Fruit fly (Drosophila melanogaster) whole organism: ENCODE data around the gene CG42655.

Experiments
- CG8478 ChIP-seq: fragments of >200 bp; optimal IDR thresholded peaks from 2 replicates; lab custom pipeline; 2018; ENCODE audit warnings: inconsistent platforms
- Dll ChIP-seq: fragments of >200 bp; optimal IDR thresholded peaks from 2 replicates; lab custom pipeline; 2017
- EcR ChIP-seq, 2 experiments: fragments of >200 bp; optimal IDR thresholded peaks; 2 replicates each; lab custom pipeline; 2017; ENCODE audit warnings: missing biosample characterization in 2 of 2, missing genetic modification characterization in 2 of 2, missing genetic modification reagents in 2 of 2
- pan ChIP-seq: fragments of >200 bp; optimal IDR thresholded peaks from 2 replicates; lab custom pipeline; 2017
- psq ChIP-seq: fragments of >200 bp; optimal IDR thresholded peaks from 2 replicates; lab custom pipeline; 2017
- usp ChIP-seq: fragments of >200 bp; optimal IDR thresholded peaks from 2 replicates; lab custom pipeline; 2017; ENCODE audit warnings: missing biosample characterization, missing genetic modification characterization, mixed read lengths

The CG42655 gene

dm6 chr3L:19979592-19979991 lies 26.1 kb upstream of the CG42655 start, which contains the start of gene CG14182:
Gene CG14182, minus strand, starts transcription at chr3L:19979812.
- TF ChIP-seq CG8478 (lab: Kevin White, UChicago): no peak
- TF ChIP-seq Dll (lab: Kevin White, UChicago): no peak

DNA sequence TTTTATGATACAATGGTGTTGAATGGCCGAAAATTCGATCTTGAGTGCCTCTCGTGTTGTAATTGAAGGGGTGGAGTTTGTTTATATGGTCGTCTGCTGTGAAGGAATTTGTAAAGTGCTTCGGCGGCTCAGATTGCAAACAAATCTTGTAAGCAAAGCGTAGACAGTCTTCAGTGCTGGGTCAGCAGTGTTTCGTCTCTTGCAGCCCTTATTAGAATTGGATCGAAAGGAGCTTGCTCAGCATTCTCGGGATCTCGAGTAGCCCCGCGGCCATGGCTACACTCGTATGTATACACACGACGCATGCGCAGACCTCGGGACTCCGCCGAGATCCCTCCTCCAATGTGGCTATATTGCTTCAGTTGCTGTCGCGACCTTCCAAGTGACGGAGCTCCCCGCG lies 24.6 kb upstream of the CG42655 start:
- TF ChIP-seq Dll (lab: Kevin White, UChicago): no peak
- no peak for TF ChIP-seq pan (lab: Kevin White, UChicago)
- TF ChIP-seq usp: no peak
- TF ChIP-seq CG8478 (lab: Kevin White, UChicago): no peak
- no peak for TF ChIP-seq psq (lab: Kevin White, UChicago)
- no peak for TF ChIP-seq EcR (GFP tag; optimal IDR thresholded peaks at IDR 0.05; lab: Kevin White, UChicago)

- TF ChIP-seq CG8478 (lab: Kevin White, UChicago) (no peak), EcR (GFP tag; optimal IDR thresholded peaks at IDR 0.05; lab: Kevin White, UChicago) (no peak), psq (lab: Kevin White, UChicago) (no peak), pan (lab: Kevin White, UChicago) (no peak), Dll (lab: Kevin White, UChicago) (no peak), usp (no peak)
Measured at dm6 chr3L:19968725-19969598, 15.4 kb upstream of the CG42655 start.

DNA sequence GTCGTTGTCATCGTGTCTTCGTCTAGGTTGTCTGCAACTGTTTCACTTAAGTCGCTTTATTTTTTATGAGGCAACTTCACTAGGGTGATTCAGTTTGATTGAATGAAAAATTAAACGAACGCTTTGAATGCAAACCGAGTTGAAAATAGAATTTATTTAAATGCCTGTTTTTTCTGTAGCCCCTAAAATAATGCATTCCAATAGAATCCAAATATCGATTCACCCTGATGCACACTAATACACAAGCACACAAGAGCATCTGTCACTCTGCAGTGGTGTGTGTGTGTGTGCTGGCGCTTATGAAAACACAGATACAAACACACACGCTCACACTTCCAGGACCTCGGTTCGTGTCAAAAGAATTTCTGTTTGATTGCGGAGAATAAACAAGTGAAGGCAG lies 8.3 kb upstream of the CG42655 start:
- TF ChIP-seq psq (lab: Kevin White, UChicago) (no peak), CG8478 (lab: Kevin White, UChicago) (no peak), EcR (GFP tag; optimal IDR thresholded peaks at IDR 0.05; lab: Kevin White, UChicago) (no peak), Dll (lab: Kevin White, UChicago) (no peak), pan (lab: Kevin White, UChicago) (no peak), usp (no peak)

DNA sequence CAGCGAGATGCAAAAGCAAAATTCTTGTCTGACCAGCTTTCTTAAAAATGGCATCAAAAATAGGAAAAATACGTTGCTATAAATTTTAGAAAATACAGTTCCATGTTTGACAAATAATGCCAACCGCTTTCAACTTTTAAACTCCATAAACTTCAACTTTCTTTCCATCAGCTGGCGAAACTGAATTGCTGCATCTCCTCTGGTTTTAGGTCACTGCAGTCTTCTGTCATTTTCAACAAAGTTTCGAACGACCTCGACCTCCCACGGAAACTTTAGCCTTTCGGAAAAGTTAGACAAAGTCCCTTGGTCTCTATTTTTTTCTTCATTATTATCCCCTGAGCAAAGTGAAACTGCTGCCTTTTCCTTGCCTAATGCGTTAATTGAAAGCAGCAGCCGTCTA lies 2.2 kb upstream of the CG42655 start, which contains the start of gene CG42263:
CG42263 (minus strand) TSS at position 101 of the 400 bp plus-strand sequence.
- TF ChIP-seq pan (lab: Kevin White, UChicago): no peak
- no peak for TF ChIP-seq CG8478 (lab: Kevin White, UChicago)
- no peak for TF ChIP-seq psq (lab: Kevin White, UChicago)
- TF ChIP-seq EcR (GFP tag; optimal IDR thresholded peaks at IDR 0.05; lab: Kevin White, UChicago): no peak
- no peak for TF ChIP-seq usp
- TF ChIP-seq Dll (lab: Kevin White, UChicago): no peak

dm6 chr3L:19954426-19954825 lies 914 bp upstream of the CG42655 start, which contains the start of gene CG42654:
Gene CG42654, minus strand, starts transcription at chr3L:19954526.
- TF ChIP-seq usp: no peak
- TF ChIP-seq EcR (GFP tag; optimal IDR thresholded peaks at IDR 0.05; lab: Kevin White, UChicago): no peak
- TF ChIP-seq Dll (lab: Kevin White, UChicago): no peak
- TF ChIP-seq psq (lab: Kevin White, UChicago): no peak
- no peak for TF ChIP-seq CG8478 (lab: Kevin White, UChicago)
- no peak for TF ChIP-seq pan (lab: Kevin White, UChicago)

DNA sequence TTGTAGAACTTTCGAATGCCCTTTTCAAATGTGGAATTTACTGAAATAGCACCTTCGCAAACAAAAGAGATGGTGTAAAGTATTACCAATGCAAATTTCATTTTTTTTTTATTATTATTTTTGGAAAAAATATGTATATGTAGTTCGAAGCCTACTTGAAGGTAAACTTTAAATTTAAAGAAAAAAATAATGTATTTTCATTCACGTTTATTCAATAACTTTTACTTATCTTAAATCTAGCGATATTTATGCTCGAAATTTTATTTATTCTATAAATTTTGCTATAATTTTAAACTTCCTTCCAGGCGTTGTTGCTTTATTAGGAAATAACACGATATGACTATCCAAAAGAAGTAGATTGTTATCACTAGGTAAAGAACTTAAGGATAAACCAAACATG lies 822 bp downstream of the CG42655 start, which contains the start of gene CG33710:
CG33710 (minus strand) TSS at position 101 of the 400 bp plus-strand sequence.
- TF ChIP-seq Dll (lab: Kevin White, UChicago) (no peak), psq (lab: Kevin White, UChicago) (no peak), pan (lab: Kevin White, UChicago) (no peak), EcR (GFP tag; optimal IDR thresholded peaks at IDR 0.05; lab: Kevin White, UChicago) (no peak)

DNA sequence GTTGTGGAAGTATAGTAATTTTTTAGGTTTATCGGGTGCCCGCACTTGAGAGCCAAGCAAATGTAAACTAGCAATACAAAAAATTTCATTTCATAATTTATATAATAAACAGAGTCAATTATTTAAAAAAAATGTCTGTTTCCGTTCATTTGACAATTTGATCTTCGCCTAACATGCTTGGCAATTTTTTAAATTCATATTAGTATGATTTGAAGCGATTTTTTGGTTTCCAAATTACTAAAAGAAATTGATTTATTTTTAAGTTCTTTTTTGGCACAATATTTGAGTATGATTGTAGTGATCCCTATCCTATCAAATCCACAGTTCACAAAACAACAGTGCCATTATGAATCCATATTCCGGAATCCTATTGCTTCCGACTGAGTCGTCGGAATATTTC lies 1.6 kb downstream of the CG42655 start, which contains the start of gene CG34258:
CG34258 (minus strand) TSS at position 101 of the 400 bp plus-strand sequence.
- TF ChIP-seq CG8478 (lab: Kevin White, UChicago) (no peak), pan (lab: Kevin White, UChicago) (no peak), Dll (lab: Kevin White, UChicago) (no peak), EcR (GFP tag; optimal IDR thresholded peaks at IDR 0.05; lab: Kevin White, UChicago) (no peak), psq (lab: Kevin White, UChicago) (no peak)

- TF ChIP-seq pan (lab: Kevin White, UChicago) (no peak), EcR (GFP tag; optimal IDR thresholded peaks at IDR 0.05; lab: Kevin White, UChicago) (no peak), psq (lab: Kevin White, UChicago) (no peak), usp (no peak), CG8478 (lab: Kevin White, UChicago) (no peak), Dll (lab: Kevin White, UChicago) (no peak)
Measured at dm6 chr3L:19951035-19951434, 2.5 kb downstream of the CG42655 start, which contains the start of gene CG32219. Gene CG32219, minus strand, starts transcription at chr3L:19951135.

DNA sequence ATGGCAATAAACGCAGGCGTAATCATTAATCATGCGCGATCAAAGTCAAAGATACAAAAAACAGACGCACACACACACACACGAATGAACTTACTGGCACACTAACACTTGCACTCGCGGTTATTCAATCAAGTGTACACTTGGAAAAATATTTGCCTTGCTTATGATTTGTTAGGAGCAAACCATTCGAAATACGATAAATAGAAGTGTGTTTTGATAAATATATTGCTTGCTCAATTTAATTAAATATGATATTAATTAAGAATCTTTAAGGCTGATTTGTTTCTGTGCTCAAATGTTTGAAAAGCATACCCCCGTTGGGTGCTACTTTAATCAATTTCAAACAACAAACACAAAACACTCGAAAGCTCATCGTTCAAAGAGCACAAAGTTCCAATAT lies 8.0 kb downstream of the CG42655 start:
- no peak for TF ChIP-seq pan (lab: Kevin White, UChicago)
- no peak for TF ChIP-seq Dll (lab: Kevin White, UChicago)
- TF ChIP-seq usp: no peak
- TF ChIP-seq CG8478 (lab: Kevin White, UChicago): no peak
- no peak for TF ChIP-seq psq (lab: Kevin White, UChicago)
- TF ChIP-seq EcR (GFP tag; optimal IDR thresholded peaks at IDR 0.05; lab: Kevin White, UChicago): no peak

- TF ChIP-seq EcR (GFP tag; optimal IDR thresholded peaks at IDR 0.05; lab: Kevin White, UChicago) (no peak), Dll (lab: Kevin White, UChicago) (no peak), pan (lab: Kevin White, UChicago) (no peak)
Measured at dm6 chr3L:19941162-19941561, 12.3 kb downstream of the CG42655 start.

DNA sequence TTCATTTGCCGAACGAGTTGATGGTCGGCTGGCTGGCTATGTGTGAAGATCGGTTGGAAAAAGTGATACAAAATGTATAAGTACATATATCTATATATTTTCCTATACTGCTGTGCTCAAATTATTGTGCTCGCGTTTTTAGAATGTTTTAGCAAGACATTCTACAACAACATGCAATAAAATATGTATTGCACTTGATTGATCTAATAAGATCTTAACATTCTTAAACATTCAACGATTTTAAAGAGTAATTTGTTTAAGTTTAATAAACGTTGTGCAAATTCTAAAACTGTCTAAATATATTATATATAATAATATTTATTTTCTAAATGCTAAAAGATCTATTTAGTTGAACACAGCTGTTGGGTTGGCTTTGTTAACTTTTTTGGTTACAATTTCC lies 13.2 kb downstream of the CG42655 start:
- no peak for TF ChIP-seq CG8478 (lab: Kevin White, UChicago)
- TF ChIP-seq usp: no peak
